Worm (Caenorhabditis elegans): Measurements from ENCODE around the gene C18B2.3.

DNA sequence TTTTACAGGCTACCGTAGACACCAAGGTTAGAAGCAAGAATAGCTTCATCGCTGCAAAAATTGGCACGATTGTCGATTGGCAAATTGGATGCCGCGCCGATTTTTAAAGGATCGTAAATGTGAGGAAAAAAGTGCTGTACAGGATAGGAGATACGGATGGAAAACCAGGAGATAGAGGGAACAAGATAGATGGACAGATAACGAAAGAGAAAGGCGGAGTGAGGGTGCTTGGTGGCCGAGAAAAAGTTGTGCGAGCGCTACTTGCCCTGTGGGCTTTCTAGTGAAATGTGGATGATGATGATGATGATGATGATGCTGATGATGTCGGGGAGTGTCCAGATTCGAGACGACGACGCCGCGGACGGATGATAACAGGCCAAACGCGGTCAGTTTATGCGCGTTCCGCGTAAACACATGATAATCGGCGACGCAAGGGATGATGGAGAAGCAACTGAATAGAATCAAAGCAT, 5.3 kb upstream of the C18B2.3 start, which contains the start of gene T27A10.6:
- TF ChIP-seq ham-2 (GFP tag; optimal IDR thresholded peaks at IDR 0.05) (peak; percentile 92), lsy-2 (tag; optimal IDR thresholded peaks at IDR 0.05) (no peak), pha-4 (tag; optimal IDR thresholded peaks at IDR 0.05) (no peak), nhr-2 (tag; optimal IDR thresholded peaks at IDR 0.05) (no peak), hlh-1 (tag; optimal IDR thresholded peaks at IDR 0.05) (no peak), snpc-4 (tag; optimal IDR thresholded peaks at IDR 0.05) (no peak), nhr-237 (tag; optimal IDR thresholded peaks at IDR 0.05) (no peak), unc-39 (tag; optimal IDR thresholded peaks at IDR 0.05) (no peak), unc-62 (GFP tag; optimal IDR thresholded peaks at IDR 0.05) (no peak), nhr-12 (tag; optimal IDR thresholded peaks at IDR 0.05) (no peak)
